Fruit fly (Drosophila melanogaster) whole organism, prepupa: ENCODE results near the gene GstD8.

Experiments
- Blimp-1 ChIP-seq: fragments of 200-800 bp; sonication (Bioruptor generic); optimal IDR thresholded peaks from 3 replicates; lab custom pipeline; 2017; ENCODE audit warnings: missing biosample characterization, missing genetic modification characterization, mild to moderate bottlenecking, moderate library complexity, missing genetic modification reagents
- CG10631 ChIP-seq: fragments of 200-800 bp; sonication (Bioruptor generic); optimal IDR thresholded peaks from 2 replicates; lab custom pipeline; 2016; ENCODE audit warnings: missing biosample characterization, missing genetic modification characterization
- CG10669 ChIP-seq: fragments of 200-800 bp; sonication (Bioruptor generic); optimal IDR thresholded peaks from 3 replicates; lab custom pipeline; 2018; ENCODE audit warnings: missing biosample characterization, mild to moderate bottlenecking, missing genetic modification characterization, moderate library complexity
- CG11294 ChIP-seq: fragments of 200-800 bp; sonication (Bioruptor generic); IDR thresholded peaks from 2 replicates; pipeline ENCODE4 v1.3.6; 2022; ENCODE audit warnings: missing biosample characterization, missing genetic modification characterization
- CG11902 ChIP-seq: fragments of 200-800 bp; sonication (Bioruptor generic); optimal IDR thresholded peaks from 3 replicates; lab custom pipeline; 2016; ENCODE audit warnings: missing biosample characterization, missing genetic modification characterization
- CG1621 ChIP-seq: fragments of 200-800 bp; sonication (Bioruptor generic); optimal IDR thresholded peaks from 3 replicates; lab custom pipeline; 2018; ENCODE audit warnings: missing biosample characterization, mild to moderate bottlenecking, missing genetic modification characterization
- CG16779 ChIP-seq: fragments of 200-800 bp; sonication (Bioruptor generic); optimal IDR thresholded peaks from 3 replicates; lab custom pipeline; 2017; ENCODE audit warnings: missing biosample characterization, mild to moderate bottlenecking, missing genetic modification characterization
- CG31627 ChIP-seq: fragments of 200-800 bp; sonication (Bioruptor generic); optimal IDR thresholded peaks from 3 replicates; lab custom pipeline; 2016; ENCODE audit warnings: missing biosample characterization, missing genetic modification characterization
- CG32006 ChIP-seq: fragments of 200-800 bp; sonication (Bioruptor generic); optimal IDR thresholded peaks from 3 replicates; lab custom pipeline; 2017; ENCODE audit warnings: missing biosample characterization, mild to moderate bottlenecking, missing genetic modification characterization
- CG34406 ChIP-seq: fragments of 200-800 bp; sonication (Bioruptor generic); optimal IDR thresholded peaks from 3 replicates; lab custom pipeline; 2016; ENCODE audit warnings: missing biosample characterization, missing genetic modification characterization
- CG6854 ChIP-seq: fragments of 200-800 bp; sonication (Bioruptor generic); optimal IDR thresholded peaks from 2 replicates; lab custom pipeline; 2017; ENCODE audit warnings: missing biosample characterization, mild to moderate bottlenecking, missing genetic modification characterization
- CG7368 ChIP-seq: fragments of 200-800 bp; sonication (Bioruptor generic); optimal IDR thresholded peaks from 3 replicates; lab custom pipeline; 2016; ENCODE audit warnings: missing biosample characterization, missing genetic modification characterization
- CG8119 ChIP-seq: fragments of 200-800 bp; sonication (Bioruptor generic); IDR thresholded peaks from 3 replicates; pipeline ENCODE4 v1.3.6; 2022; ENCODE audit warnings: missing biosample characterization, missing genetic modification characterization
- CG8319 ChIP-seq: fragments of 200-800 bp; sonication (Bioruptor generic); optimal IDR thresholded peaks from 3 replicates; lab custom pipeline; 2016; ENCODE audit warnings: missing biosample characterization, missing genetic modification characterization
- CG8632 ChIP-seq: fragments of 200-800 bp; sonication (Bioruptor generic); optimal IDR thresholded peaks from 3 replicates; lab custom pipeline; 2016; ENCODE audit warnings: missing biosample characterization, missing genetic modification characterization
- CG9139 ChIP-seq: fragments of 200-800 bp; sonication (Bioruptor generic); optimal IDR thresholded peaks from 3 replicates; lab custom pipeline; 2017; ENCODE audit warnings: missing biosample characterization, mild to moderate bottlenecking, missing genetic modification characterization
- Eip93F ChIP-seq: fragments of 200-800 bp; sonication (Bioruptor generic); optimal IDR thresholded peaks from 2 replicates; lab custom pipeline; 2016; ENCODE audit warnings: missing biosample characterization, mild to moderate bottlenecking, missing genetic modification characterization
- Ets21C ChIP-seq: fragments of 200-800 bp; sonication (Bioruptor generic); optimal IDR thresholded peaks from 3 replicates; lab custom pipeline; 2016; ENCODE audit warnings: missing biosample characterization, missing genetic modification characterization
- Gug ChIP-seq: fragments of 200-800 bp; sonication (Bioruptor generic); IDR thresholded peaks from 2 replicates; pipeline ENCODE4 v1.3.6; 2022; ENCODE audit warnings: missing biosample characterization, missing genetic modification characterization
- Hr38 ChIP-seq: sonication (Bioruptor generic); optimal IDR thresholded peaks from 2 replicates; lab custom pipeline; 2016; ENCODE audit warnings: missing biosample characterization, missing genetic modification characterization
- Met ChIP-seq: fragments of 200-800 bp; sonication (Bioruptor generic); optimal IDR thresholded peaks from 3 replicates; lab custom pipeline; 2016; ENCODE audit warnings: missing biosample characterization, missing genetic modification characterization
- OdsH ChIP-seq: fragments of 200-800 bp; sonication (Bioruptor generic); optimal IDR thresholded peaks from 3 replicates; lab custom pipeline; 2016; ENCODE audit warnings: missing biosample characterization, missing genetic modification characterization
- Smox ChIP-seq: fragments of 200-800 bp; sonication (Bioruptor generic); optimal IDR thresholded peaks from 3 replicates; lab custom pipeline; 2016; ENCODE audit warnings: missing biosample characterization, missing genetic modification characterization
- Sox14 ChIP-seq: fragments of 200-800 bp; sonication (Bioruptor generic); optimal IDR thresholded peaks from 3 replicates; lab custom pipeline; 2016; ENCODE audit warnings: missing biosample characterization, missing genetic modification characterization
- Sox15 ChIP-seq: fragments of 200-800 bp; sonication (Bioruptor generic); optimal IDR thresholded peaks from 3 replicates; lab custom pipeline; 2016; ENCODE audit warnings: missing biosample characterization, missing genetic modification characterization
- acj6 ChIP-seq: fragments of 200-800 bp; sonication (Bioruptor generic); optimal IDR thresholded peaks from 3 replicates; lab custom pipeline; 2016; ENCODE audit warnings: missing biosample characterization, missing genetic modification characterization
- cyc ChIP-seq: fragments of 200-800 bp; sonication (Bioruptor generic); optimal IDR thresholded peaks from 3 replicates; lab custom pipeline; 2016; ENCODE audit warnings: missing biosample characterization, missing genetic modification characterization
- dac ChIP-seq: fragments of 200-800 bp; sonication (Bioruptor generic); optimal IDR thresholded peaks from 2 replicates; lab custom pipeline; 2017; ENCODE audit warnings: missing biosample characterization, mild to moderate bottlenecking, missing genetic modification characterization
- eg ChIP-seq: fragments of 200-800 bp; sonication (Bioruptor generic); IDR thresholded peaks from 3 replicates; pipeline ENCODE4 v1.3.6; 2022; ENCODE audit warnings: missing biosample characterization, missing genetic modification characterization
- esn ChIP-seq: fragments of 200-800 bp; sonication (Bioruptor generic); optimal IDR thresholded peaks from 2 replicates; lab custom pipeline; 2016; ENCODE audit warnings: missing biosample characterization, mild to moderate bottlenecking, missing genetic modification characterization, moderate library complexity
- fkh ChIP-seq: fragments of 200-800 bp; sonication (Bioruptor generic); optimal IDR thresholded peaks from 3 replicates; lab custom pipeline; 2017; ENCODE audit warnings: missing biosample characterization, mild to moderate bottlenecking, missing genetic modification characterization, moderate library complexity
- lz ChIP-seq: fragments of 200-800 bp; sonication (Bioruptor generic); optimal IDR thresholded peaks from 3 replicates; lab custom pipeline; 2016; ENCODE audit warnings: missing biosample characterization, missing genetic modification characterization
- net ChIP-seq: fragments of 200-800 bp; sonication (Bioruptor generic); optimal IDR thresholded peaks from 3 replicates; lab custom pipeline; 2016; ENCODE audit warnings: missing biosample characterization, missing genetic modification characterization
- pdm3 ChIP-seq: fragments of 200-800 bp; sonication (Bioruptor generic); optimal IDR thresholded peaks from 3 replicates; lab custom pipeline; 2016; ENCODE audit warnings: missing biosample characterization, missing genetic modification characterization
- salr ChIP-seq, 2 experiments: fragments of 200-800 bp; sonication (Bioruptor generic); optimal IDR thresholded peaks; 3 replicates each; lab custom pipeline; 2016 to 2018; ENCODE audit warnings: missing biosample characterization in 2 of 2, missing genetic modification characterization in 2 of 2, mild to moderate bottlenecking in 1 of 2
- spab ChIP-seq: fragments of 200-800 bp; sonication (Bioruptor generic); optimal IDR thresholded peaks from 2 replicates; lab custom pipeline; 2017; ENCODE audit warnings: missing biosample characterization, mild to moderate bottlenecking, missing genetic modification characterization, missing genetic modification reagents
- ss ChIP-seq, 2 experiments: fragments of 200-800 bp; sonication (Bioruptor generic); optimal IDR thresholded peaks; 2 replicates in 1 of 2; 3 replicates in 1 of 2; lab custom pipeline; 2017 to 2018; ENCODE audit warnings: mild to moderate bottlenecking in 2 of 2, missing biosample characterization in 2 of 2, missing genetic modification characterization in 2 of 2, moderate library complexity in 1 of 2
- svp ChIP-seq: fragments of 200-800 bp; sonication (Bioruptor generic); peaks from one replicate; lab custom pipeline; 2016; ENCODE audit warnings: missing biosample characterization, missing genetic modification characterization
- topi ChIP-seq: fragments of 200-800 bp; sonication (Bioruptor generic); optimal IDR thresholded peaks from 3 replicates; lab custom pipeline; 2016; ENCODE audit warnings: missing biosample characterization, missing genetic modification characterization
- vri ChIP-seq: fragments of 200-800 bp; sonication (Bioruptor generic); optimal IDR thresholded peaks from 3 replicates; lab custom pipeline; 2016; ENCODE audit warnings: missing biosample characterization, mild to moderate bottlenecking, missing genetic modification characterization

GstD8 gene

dm6 chr3R:12395880-12396279, 16.1 kb downstream of the GstD8 start, which contains the start of the genes CG10096 and CG10097:
TSS of gene CG10096 (minus strand) at chr3R:12395980.
TSS of gene CG10097 (minus strand) at chr3R:12395980.
- TF ChIP-seq Sox15 (GFP tag; lab: Kevin White, UChicago) (no peak), Gug (no peak), CG8119 (GFP tag; lab: Robert Waterston, UW) (no peak), vri (no peak)

- no peak for TF ChIP-seq Hr38 (GFP tag; lab: Kevin White, UChicago)
- TF ChIP-seq net (GFP tag; lab: Kevin White, UChicago) = no peak
- no peak for TF ChIP-seq esn
- no peak for TF ChIP-seq spab (GFP tag; lab: Kevin White, UChicago)
- TF ChIP-seq Gug = no peak
- no peak for TF ChIP-seq dac
- peak; percentile 39 for TF ChIP-seq vri
- TF ChIP-seq CG31627 = no peak
- no peak for TF ChIP-seq CG10669 (GFP tag; lab: Kevin White, UChicago)
- TF ChIP-seq CG11902 (GFP tag; lab: Kevin White, UChicago) = no peak
- TF ChIP-seq svp = peak; percentile 71
- no peak for TF ChIP-seq ss (GFP tag; optimal IDR thresholded peaks at IDR 0.05; lab: Kevin White, UChicago)
- no peak for TF ChIP-seq Blimp-1 (GFP tag; lab: Kevin White, UChicago)
- no peak for TF ChIP-seq Sox15 (GFP tag; lab: Kevin White, UChicago)
These were observed 18.2 kb downstream of the GstD8 start for dm6 chr3R:12398054-12398453.

dm6 chr3R:12398620-12399247, 18.9 kb downstream of the GstD8 start, which contains the start of gene Cyp9f3:
TSS of gene Cyp9f3 (minus strand) at chr3R:12398929.
- TF ChIP-seq lz (GFP tag; lab: Kevin White, UChicago) = no peak
- no peak for TF ChIP-seq CG34406
- no peak for TF ChIP-seq Gug
- peak; percentile 43 for TF ChIP-seq svp
- TF ChIP-seq CG9139 (GFP tag; lab: Kevin White, UChicago) = no peak
- no peak for TF ChIP-seq Ets21C (GFP tag; lab: Kevin White, UChicago)
- TF ChIP-seq vri = peak; percentile 44
- TF ChIP-seq CG8632 (GFP tag; lab: Kevin White, UChicago) = no peak

dm6 chr3R:12401672-12402296, 22.0 kb downstream of the GstD8 start, which contains the start of gene DNAlig3:
TSS of gene DNAlig3 (minus strand) at chr3R:12401839.
- TF ChIP-seq fkh (GFP tag; lab: Kevin White, UChicago) (peak; percentile 98), CG6854 (peak; percentile 51), eg (no peak)
- TF ChIP-seq, all 60 proteins: peak for 2

dm6 chr3R:12402935-12403334, 23.1 kb downstream of the GstD8 start:
- TF ChIP-seq CG10669 (GFP tag; lab: Kevin White, UChicago) (peak; percentile 96), CG9139 (GFP tag; lab: Kevin White, UChicago) (peak; percentile 96), CG34406 (peak; percentile 97), Sox14 (GFP tag; lab: Kevin White, UChicago) (peak; percentile 96), topi (GFP tag; lab: Kevin White, UChicago) (peak; percentile 100), Smox (GFP tag; lab: Kevin White, UChicago) (peak; percentile 96), pdm3 (GFP tag; lab: Kevin White, UChicago) (peak; percentile 93), CG11294 (peak; percentile 75), CG8632 (GFP tag; lab: Kevin White, UChicago) (peak; percentile 97), CG7368 (peak; percentile 98), Met (GFP tag; lab: Kevin White, UChicago) (peak; percentile 97), CG6854 (peak; percentile 99), esn (peak; percentile 98), cyc (GFP tag; lab: Kevin White, UChicago) (peak; percentile 99), CG8119 (GFP tag; lab: Robert Waterston, UW) (peak; percentile 94), CG32006 (peak; percentile 92), acj6 (GFP tag; lab: Kevin White, UChicago) (peak; percentile 93), spab (GFP tag; lab: Kevin White, UChicago) (peak; percentile 98), Sox15 (GFP tag; lab: Kevin White, UChicago) (peak; percentile 90), CG10631 (GFP tag; lab: Kevin White, UChicago) (peak; percentile 91), dac (peak; percentile 86), OdsH (peak; percentile 95), salr (GFP tag; optimal IDR thresholded peaks at IDR 0.05; lab: Kevin White, UChicago) (peak in 1 of 2 experiments; percentile 94), lz (GFP tag; lab: Kevin White, UChicago) (peak; percentile 97), fkh (GFP tag; lab: Kevin White, UChicago) (peak; percentile 73), CG1621 (peak; percentile 94), CG16779 (peak; percentile 92), CG8319 (GFP tag; lab: Kevin White, UChicago) (peak; percentile 94), Eip93F (GFP tag; lab: Kevin White, UChicago) (peak; percentile 96)
